Fruit fly (Drosophila melanogaster) whole organism, embryonic: ENCODE results near the gene slif.

Experiments
- B-H1 ChIP-seq: fragments of 200-800 bp; sonication (Bioruptor generic); IDR thresholded peaks from 3 replicates; pipeline ENCODE4 v1.3.6; 2022; ENCODE audit warnings: missing biosample characterization, missing genetic modification characterization
- BEAF-32 ChIP-seq: fragments of 200-800 bp; sonication (Bioruptor generic); optimal IDR thresholded peaks from 3 replicates; lab custom pipeline; 2017; ENCODE audit warnings: missing biosample characterization, missing genetic modification characterization, mild to moderate bottlenecking, moderate library complexity, missing genetic modification reagents
- Bgb ChIP-seq: fragments of 200-800 bp; sonication (Bioruptor generic); IDR thresholded peaks from 2 replicates; pipeline ENCODE4 v1.3.6; 2022; ENCODE audit warnings: missing biosample characterization, missing genetic modification characterization; ENCODE audit not compliant: partially characterized antibody
- CG10267 ChIP-seq: fragments of 200-800 bp; sonication (Bioruptor generic); optimal IDR thresholded peaks from 2 replicates; lab custom pipeline; 2018; ENCODE audit warnings: missing biosample characterization, mild to moderate bottlenecking, missing genetic modification characterization, moderate library complexity
- CG10431 ChIP-seq: fragments of 200-800 bp; sonication (Bioruptor generic); optimal IDR thresholded peaks from 3 replicates; lab custom pipeline; 2018; ENCODE audit warnings: missing biosample characterization, mild to moderate bottlenecking, missing genetic modification characterization
- CG11093 ChIP-seq: fragments of 200-800 bp; sonication (Bioruptor generic); IDR thresholded peaks from 3 replicates; pipeline ENCODE4 v1.3.6; 2022; ENCODE audit warnings: missing biosample characterization, missing genetic modification characterization
- CG11247 ChIP-seq: fragments of 200-800 bp; sonication (Bioruptor generic); IDR thresholded peaks from 2 replicates; pipeline ENCODE4 v1.3.6; 2022; ENCODE audit warnings: missing biosample characterization, missing genetic modification characterization
- CG12104 ChIP-seq: fragments of 200-800 bp; sonication (Bioruptor generic); optimal IDR thresholded peaks from 3 replicates; lab custom pipeline; 2016; ENCODE audit warnings: missing biosample characterization, missing genetic modification characterization
- CG13287 ChIP-seq: fragments of 200-800 bp; sonication (Bioruptor generic); IDR thresholded peaks from 2 replicates; pipeline ENCODE4 v1.3.6; 2022; ENCODE audit warnings: missing biosample characterization, missing genetic modification characterization; ENCODE audit not compliant: partially characterized antibody
- CG18262 ChIP-seq: fragments of 200-800 bp; optimal IDR thresholded peaks from 3 replicates; lab custom pipeline; 2019; ENCODE audit warnings: missing biosample characterization, mild to moderate bottlenecking, missing genetic modification characterization, moderate library complexity
- CG18476 ChIP-seq: fragments of 200-800 bp; sonication (Bioruptor generic); optimal IDR thresholded peaks from 2 replicates; lab custom pipeline; 2016; ENCODE audit warnings: missing biosample characterization, mild to moderate bottlenecking, missing genetic modification characterization
- CG30020 ChIP-seq: fragments of 200-800 bp; optimal IDR thresholded peaks from 2 replicates; lab custom pipeline; 2019; ENCODE audit warnings: missing biosample characterization, mild to moderate bottlenecking, missing genetic modification characterization, moderate library complexity
- CG31224 ChIP-seq: fragments of 200-800 bp; sonication (Bioruptor generic); IDR thresholded peaks from 2 replicates; pipeline ENCODE4 v1.3.6; 2022; ENCODE audit warnings: missing biosample characterization, missing genetic modification characterization
- CG34224 ChIP-seq: fragments of 200-800 bp; sonication (Bioruptor generic); IDR thresholded peaks from 3 replicates; pipeline ENCODE4 v1.3.6; 2022; ENCODE audit warnings: missing biosample characterization, missing genetic modification characterization; ENCODE audit not compliant: partially characterized antibody
- CG4404 ChIP-seq: fragments of 200-800 bp; sonication (Bioruptor generic); IDR thresholded peaks from 2 replicates; pipeline ENCODE4 v1.3.6; 2022; ENCODE audit warnings: missing biosample characterization, missing genetic modification characterization
- CG7786 ChIP-seq: fragments of 200-800 bp; sonication (Bioruptor generic); optimal IDR thresholded peaks from 2 replicates; lab custom pipeline; 2016; ENCODE audit warnings: missing biosample characterization, missing genetic modification characterization
- CG8388 ChIP-seq: fragments of 200-800 bp; sonication (Bioruptor generic); optimal IDR thresholded peaks from 2 replicates; lab custom pipeline; 2019; ENCODE audit warnings: missing biosample characterization, mild to moderate bottlenecking, missing genetic modification characterization, moderate library complexity
- CG9797 ChIP-seq: fragments of 200-800 bp; sonication (Bioruptor generic); optimal IDR thresholded peaks from 3 replicates; lab custom pipeline; 2018; ENCODE audit warnings: missing biosample characterization, mild to moderate bottlenecking, missing genetic modification characterization
- Deaf1 ChIP-seq: fragments of 200-800 bp; optimal IDR thresholded peaks from 3 replicates; lab custom pipeline; 2019; ENCODE audit warnings: missing biosample characterization, mild to moderate bottlenecking, missing genetic modification characterization, moderate library complexity
- Dref ChIP-seq: fragments of 200-800 bp; sonication (Bioruptor generic); IDR thresholded peaks from 2 replicates; pipeline ENCODE4 v1.3.6; 2022; ENCODE audit warnings: missing biosample characterization, missing genetic modification characterization
- Eip74EF ChIP-seq, 2 experiments: fragments of 200-800 bp in 1 of 2; fragments of >200 bp in 1 of 2; sonication (Bioruptor generic) in 1 of 2; optimal IDR thresholded peaks; 2 replicates each; lab custom pipeline; 2017 to 2019; ENCODE audit warnings: missing biosample characterization in 2 of 2, missing genetic modification characterization in 2 of 2, mild to moderate bottlenecking in 1 of 2, moderate library complexity in 1 of 2
- H15 ChIP-seq: fragments of 200-800 bp; sonication (Bioruptor generic); IDR thresholded peaks from 3 replicates; pipeline ENCODE4 v1.3.6; 2022; ENCODE audit warnings: missing biosample characterization, missing genetic modification characterization
- H2.0 ChIP-seq: fragments of 200-800 bp; sonication (Bioruptor generic); IDR thresholded peaks from 2 replicates; pipeline ENCODE4 v1.3.6; 2022; ENCODE audit warnings: missing biosample characterization, missing genetic modification characterization
- HLH3B ChIP-seq: fragments of 200-800 bp; sonication (Bioruptor generic); IDR thresholded peaks from 2 replicates; pipeline ENCODE4 v1.3.6; 2022; ENCODE audit warnings: missing biosample characterization, missing genetic modification characterization
- HLH54F ChIP-seq: fragments of 200-800 bp; sonication (Bioruptor generic); optimal IDR thresholded peaks from 3 replicates; lab custom pipeline; 2016; ENCODE audit warnings: missing biosample characterization, missing genetic modification characterization
- Hey ChIP-seq: fragments of 200-800 bp; sonication (Bioruptor generic); optimal IDR thresholded peaks from 3 replicates; lab custom pipeline; 2018; ENCODE audit warnings: missing biosample characterization, mild to moderate bottlenecking, missing genetic modification characterization
- Hmx ChIP-seq: fragments of 200-800 bp; sonication (Bioruptor generic); optimal IDR thresholded peaks from 2 replicates; lab custom pipeline; 2016; ENCODE audit warnings: missing biosample characterization, missing genetic modification characterization
- Hr51 ChIP-seq, 2 experiments: fragments of 200-800 bp; sonication (Bioruptor generic); optimal IDR thresholded peaks; 2 replicates in 1 of 2; 3 replicates in 1 of 2; lab custom pipeline; 2016 to 2018; ENCODE audit warnings: missing biosample characterization in 2 of 2, missing genetic modification characterization in 2 of 2, mild to moderate bottlenecking in 1 of 2, moderate library complexity in 1 of 2
- MTF-1 ChIP-seq: fragments of 200-800 bp; sonication (Bioruptor generic); optimal IDR thresholded peaks from 2 replicates; lab custom pipeline; 2018; ENCODE audit warnings: missing biosample characterization, mild to moderate bottlenecking, missing genetic modification characterization, borderline replicate concordance
- Mes4 ChIP-seq: fragments of 200-800 bp; sonication (Bioruptor generic); optimal IDR thresholded peaks from 2 replicates; lab custom pipeline; 2016; ENCODE audit warnings: missing biosample characterization, missing genetic modification characterization
- Oli ChIP-seq: fragments of 200-800 bp; sonication (Bioruptor generic); optimal IDR thresholded peaks from 2 replicates; lab custom pipeline; 2018; ENCODE audit warnings: missing biosample characterization, mild to moderate bottlenecking, missing genetic modification characterization, moderate library complexity
- Optix ChIP-seq: fragments of 200-800 bp; sonication (Bioruptor generic); IDR thresholded peaks from 3 replicates; pipeline ENCODE4 v1.3.6; 2022; ENCODE audit warnings: missing biosample characterization, missing genetic modification characterization
- ab ChIP-seq: fragments of 200-800 bp; sonication (Bioruptor generic); optimal IDR thresholded peaks from 2 replicates; lab custom pipeline; 2016; ENCODE audit warnings: missing biosample characterization, missing genetic modification characterization
- al ChIP-seq: fragments of 200-800 bp; sonication (Bioruptor generic); IDR thresholded peaks from 2 replicates; pipeline ENCODE4 v1.3.6; 2022; ENCODE audit warnings: missing biosample characterization, missing genetic modification characterization
- bcd ChIP-seq: fragments of 200-800 bp; sonication (Bioruptor generic); optimal IDR thresholded peaks from 2 replicates; lab custom pipeline; 2017; ENCODE audit warnings: missing biosample characterization, mild to moderate bottlenecking, missing genetic modification characterization
- btn ChIP-seq: fragments of 200-800 bp; sonication (Bioruptor generic); optimal IDR thresholded peaks from 2 replicates; lab custom pipeline; 2016; ENCODE audit warnings: missing biosample characterization, missing genetic modification characterization
- crp ChIP-seq, 2 experiments: fragments of 200-800 bp; sonication (Bioruptor generic); optimal IDR thresholded peaks; 2 replicates in 1 of 2; 3 replicates in 1 of 2; lab custom pipeline; 2017; ENCODE audit warnings: missing biosample characterization in 2 of 2, missing genetic modification characterization in 2 of 2, mild to moderate bottlenecking in 1 of 2, moderate library complexity in 1 of 2
- dm ChIP-seq: fragments of 200-800 bp; sonication (Bioruptor generic); optimal IDR thresholded peaks from 3 replicates; lab custom pipeline; 2016; ENCODE audit warnings: missing biosample characterization, missing genetic modification characterization
- dmrt11E ChIP-seq: fragments of 200-800 bp; sonication (Bioruptor generic); optimal IDR thresholded peaks from 3 replicates; lab custom pipeline; 2018; ENCODE audit warnings: missing biosample characterization, mild to moderate bottlenecking, missing genetic modification characterization, moderate library complexity
- pho ChIP-seq: fragments of 200-800 bp; sonication (Bioruptor generic); optimal IDR thresholded peaks from 2 replicates; lab custom pipeline; 2016; ENCODE audit warnings: missing biosample characterization, missing genetic modification characterization
- sima ChIP-seq: fragments of 200-800 bp; sonication (Bioruptor generic); optimal IDR thresholded peaks from 2 replicates; lab custom pipeline; 2016; ENCODE audit warnings: missing biosample characterization, missing genetic modification characterization
- slp2 ChIP-seq: fragments of 200-800 bp; sonication (Bioruptor generic); optimal IDR thresholded peaks from 2 replicates; lab custom pipeline; 2016; ENCODE audit warnings: missing biosample characterization, missing genetic modification characterization
- so ChIP-seq: fragments of 200-800 bp; sonication (Bioruptor generic); IDR thresholded peaks from 3 replicates; pipeline ENCODE4 v1.3.6; 2022; ENCODE audit warnings: missing biosample characterization, missing genetic modification characterization
- tgo ChIP-seq: fragments of 200-800 bp; sonication (Bioruptor generic); IDR thresholded peaks from 3 replicates; pipeline ENCODE4 v1.3.6; 2022; ENCODE audit warnings: missing biosample characterization, missing genetic modification characterization
- trh ChIP-seq: fragments of 200-800 bp; sonication (Bioruptor generic); optimal IDR thresholded peaks from 2 replicates; lab custom pipeline; 2016; ENCODE audit warnings: missing biosample characterization, missing genetic modification characterization
- unc-4 ChIP-seq: fragments of 200-800 bp; sonication (Bioruptor generic); IDR thresholded peaks from 2 replicates; pipeline ENCODE4 v1.3.6; 2022; ENCODE audit warnings: missing biosample characterization, missing genetic modification characterization; ENCODE audit not compliant: partially characterized antibody
- vfl ChIP-seq: fragments of 200-800 bp; sonication (Bioruptor generic); optimal IDR thresholded peaks from 2 replicates; lab custom pipeline; 2016; ENCODE audit warnings: missing biosample characterization, missing genetic modification characterization
- wdn ChIP-seq: fragments of 200-800 bp; sonication (Bioruptor generic); IDR thresholded peaks from 2 replicates; pipeline ENCODE4 v1.3.6; 2022; ENCODE audit warnings: missing biosample characterization, missing genetic modification characterization
- zf30C ChIP-seq: fragments of 200-800 bp; sonication (Bioruptor generic); optimal IDR thresholded peaks from 3 replicates; lab custom pipeline; 2018; ENCODE audit warnings: missing biosample characterization, mild to moderate bottlenecking, missing genetic modification characterization

Gene slif

DNA sequence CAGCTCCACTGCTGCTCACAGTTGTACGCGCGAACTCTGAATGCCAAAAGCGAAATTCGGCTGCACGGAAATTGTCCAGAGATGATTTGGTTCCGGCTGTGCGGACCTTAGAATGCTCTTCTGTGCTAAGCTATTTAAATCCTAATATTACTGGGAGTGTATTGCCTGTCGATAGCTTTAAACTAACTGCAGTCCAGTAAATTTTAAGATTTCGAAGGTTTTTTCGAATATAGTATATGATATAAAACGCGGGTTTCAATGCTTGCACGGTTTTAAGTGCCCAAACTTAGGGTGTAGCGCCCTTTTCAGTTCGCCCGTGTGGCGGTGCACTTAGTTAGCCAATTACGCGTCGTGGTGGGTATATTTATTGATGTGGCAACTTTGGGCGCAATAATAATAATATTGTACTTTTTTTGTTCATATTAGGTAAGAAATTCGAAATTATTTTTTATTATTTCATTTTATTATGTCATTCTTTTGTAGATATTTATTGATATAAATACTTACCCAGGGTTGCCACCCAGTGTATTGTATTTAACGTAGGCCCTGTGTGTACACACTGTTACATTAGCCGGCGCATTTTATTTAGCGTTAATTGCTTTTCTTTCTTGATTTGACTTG is 2.0 kb upstream of the slif start, which contains the start of the genes Chro and Ssl1 (continued):
- TF ChIP-seq al (GFP tag; lab: Robert Waterston, UW) (peak; percentile 100), CG30020 (tag; lab: Kevin White, UChicago) (peak; percentile 93), Optix (peak; percentile 100), Eip74EF (GFP tag; optimal IDR thresholded peaks at IDR 0.05; lab: Kevin White, UChicago) (peak in 1 of 2 experiments; percentile 100), CG18262 (tag; lab: Kevin White, UChicago) (peak; percentile 100), Oli (tag; lab: Kevin White, UChicago) (peak; percentile 100), bcd (peak; percentile 100), unc-4 (GFP tag; lab: Robert Waterston, UW) (0 out of 2 replicates have a peak, but pooled peaks have one; percentile 22), CG10431 (GFP tag; lab: Kevin White, UChicago) (peak; percentile 98), zf30C (peak; percentile 58), sima (GFP tag; lab: Kevin White, UChicago) (peak; percentile 100), BEAF-32 (GFP tag; lab: Kevin White, UChicago) (peak; percentile 51), so (peak; percentile 100), pho (GFP tag; lab: Kevin White, UChicago) (peak; percentile 100), CG7786 (peak; percentile 100), CG12104 (GFP tag; lab: Kevin White, UChicago) (peak; percentile 100), CG34224 (GFP tag; lab: Robert Waterston, UW) (0 out of 3 replicates have a peak, but pooled peaks have one; percentile 28), HLH54F (GFP tag; lab: Kevin White, UChicago) (peak; percentile 100), Deaf1 (tag; lab: Kevin White, UChicago) (peak; percentile 92), vfl (peak; percentile 100), Mes4 (GFP tag; lab: Kevin White, UChicago) (peak; percentile 100), B-H1 (GFP tag; lab: Robert Waterston, UW) (peak; percentile 100), MTF-1 (GFP tag; lab: Kevin White, UChicago) (peak; percentile 99), CG10267 (tag; lab: Kevin White, UChicago) (peak; percentile 99), CG4404 (GFP tag; lab: Robert Waterston, UW) (peak; percentile 100), H2.0 (peak; percentile 100), HLH3B (GFP tag; lab: Robert Waterston, UW) (peak; percentile 100), trh (GFP tag; lab: Kevin White, UChicago) (peak; percentile 99), H15 (GFP tag; lab: Robert Waterston, UW) (peak; percentile 100), CG11093 (GFP tag; lab: Robert Waterston, UW) (peak; percentile 100), Hmx (GFP tag; lab: Kevin White, UChicago) (peak; percentile 99), Dref (GFP tag; lab: Robert Waterston, UW) (peak; percentile 55), CG31224 (peak; percentile 99), Hey (peak; percentile 98), CG11247 (GFP tag; lab: Robert Waterston, UW) (peak; percentile 100), crp (GFP tag; optimal IDR thresholded peaks at IDR 0.05; lab: Kevin White, UChicago) (peak; percentile 60 to 83), CG8388 (GFP tag; lab: Kevin White, UChicago) (peak; percentile 100), dm (GFP tag; lab: Kevin White, UChicago) (peak; percentile 100), dmrt11E (tag; lab: Kevin White, UChicago) (peak; percentile 100), Bgb (GFP tag; lab: Robert Waterston, UW) (no peak), tgo (GFP tag; lab: Robert Waterston, UW) (peak; percentile 100), CG9797 (GFP tag; lab: Kevin White, UChicago) (peak; percentile 91), btn (GFP tag; lab: Kevin White, UChicago) (peak; percentile 100), CG13287 (GFP tag; lab: Robert Waterston, UW) (peak; percentile 47), slp2 (GFP tag; lab: Kevin White, UChicago) (peak; percentile 100), CG18476 (GFP tag; lab: Kevin White, UChicago) (peak; percentile 100), ab (peak; percentile 100), wdn (GFP tag; lab: Robert Waterston, UW) (peak; percentile 99), Hr51 (GFP tag; optimal IDR thresholded peaks at IDR 0.05; lab: Kevin White, UChicago) (peak; percentile 100)
